Fruit fly (Drosophila melanogaster) whole organism, embryonic: ENCODE data around the gene spn-B.

Experiments used
- Bgb ChIP-seq: fragments of 200-800 bp; sonication (Bioruptor generic); IDR thresholded peaks from 2 replicates; pipeline ENCODE4 v1.3.6; 2022; ENCODE audit warnings: missing biosample characterization, missing genetic modification characterization; ENCODE audit not compliant: partially characterized antibody
- CG10147 ChIP-seq: fragments of 200-800 bp; sonication (Bioruptor generic); optimal IDR thresholded peaks from 2 replicates; lab custom pipeline; 2019; ENCODE audit warnings: missing biosample characterization, mild to moderate bottlenecking, missing genetic modification characterization, moderate library complexity
- CG11504 ChIP-seq: fragments of 200-800 bp; sonication (Bioruptor generic); optimal IDR thresholded peaks from 3 replicates; lab custom pipeline; 2019; ENCODE audit warnings: missing biosample characterization, mild to moderate bottlenecking, missing genetic modification characterization, moderate library complexity
- CG12391 ChIP-seq: fragments of 200-800 bp; sonication (Bioruptor generic); optimal IDR thresholded peaks from 3 replicates; lab custom pipeline; 2018; ENCODE audit warnings: missing biosample characterization, mild to moderate bottlenecking, missing genetic modification characterization, moderate library complexity
- CG13424 ChIP-seq: fragments of 200-800 bp; sonication (Bioruptor generic); optimal IDR thresholded peaks from 2 replicates; lab custom pipeline; 2019; ENCODE audit warnings: missing biosample characterization, mild to moderate bottlenecking, missing genetic modification characterization, moderate library complexity
- CG15011 ChIP-seq: fragments of 200-800 bp; sonication (Bioruptor generic); optimal IDR thresholded peaks from 3 replicates; lab custom pipeline; 2018; ENCODE audit warnings: missing biosample characterization, mild to moderate bottlenecking, missing genetic modification characterization
- CG16815 ChIP-seq: fragments of 200-800 bp; sonication (Bioruptor generic); optimal IDR thresholded peaks from 3 replicates; lab custom pipeline; 2017; ENCODE audit warnings: missing biosample characterization, mild to moderate bottlenecking, missing genetic modification characterization
- CG17328 ChIP-seq: fragments of 200-800 bp; sonication (Bioruptor generic); IDR thresholded peaks from 2 replicates; pipeline ENCODE4 v1.3.6; 2022; ENCODE audit warnings: missing biosample characterization, missing genetic modification characterization
- CG1792 ChIP-seq: fragments of 200-800 bp; sonication (Bioruptor generic); optimal IDR thresholded peaks from 2 replicates; lab custom pipeline; 2016; ENCODE audit warnings: missing biosample characterization, missing genetic modification characterization
- CG18011 ChIP-seq: fragments of 200-800 bp; sonication (Bioruptor generic); optimal IDR thresholded peaks from 2 replicates; lab custom pipeline; 2017; ENCODE audit warnings: missing biosample characterization, missing genetic modification characterization, mild to moderate bottlenecking, moderate library complexity, missing genotype
- CG2875 ChIP-seq: fragments of 200-800 bp; sonication (Bioruptor generic); optimal IDR thresholded peaks from 2 replicates; lab custom pipeline; 2017; ENCODE audit warnings: missing biosample characterization, mild to moderate bottlenecking, missing genetic modification characterization, missing genetic modification reagents
- CG30020 ChIP-seq: fragments of 200-800 bp; optimal IDR thresholded peaks from 2 replicates; lab custom pipeline; 2019; ENCODE audit warnings: missing biosample characterization, mild to moderate bottlenecking, missing genetic modification characterization, moderate library complexity
- CG3163 ChIP-seq: fragments of 200-800 bp; sonication (Bioruptor generic); optimal IDR thresholded peaks from 3 replicates; lab custom pipeline; 2016; ENCODE audit warnings: missing biosample characterization, missing genetic modification characterization
- CG4820 ChIP-seq: fragments of 200-800 bp; sonication (Bioruptor generic); optimal IDR thresholded peaks from 3 replicates; lab custom pipeline; 2016; ENCODE audit warnings: missing biosample characterization, missing genetic modification characterization
- CG6854 ChIP-seq: fragments of 200-800 bp; sonication (Bioruptor generic); optimal IDR thresholded peaks from 3 replicates; lab custom pipeline; 2017; ENCODE audit warnings: missing biosample characterization, mild to moderate bottlenecking, missing genetic modification characterization
- CG7556 ChIP-seq: fragments of 200-800 bp; sonication (Bioruptor generic); optimal IDR thresholded peaks from 2 replicates; lab custom pipeline; 2017; ENCODE audit warnings: missing biosample characterization, mild to moderate bottlenecking, missing genetic modification characterization
- CG7745 ChIP-seq: fragments of 200-800 bp; sonication (Bioruptor generic); optimal IDR thresholded peaks from 2 replicates; lab custom pipeline; 2018; ENCODE audit warnings: missing biosample characterization, mild to moderate bottlenecking, missing genetic modification characterization, moderate library complexity
- CG7786 ChIP-seq: fragments of 200-800 bp; sonication (Bioruptor generic); optimal IDR thresholded peaks from 2 replicates; lab custom pipeline; 2016; ENCODE audit warnings: missing biosample characterization, missing genetic modification characterization
- CG8944 ChIP-seq: fragments of 200-800 bp; sonication (Bioruptor generic); optimal IDR thresholded peaks from 3 replicates; lab custom pipeline; 2016; ENCODE audit warnings: missing biosample characterization, missing genetic modification characterization
- CG9876 ChIP-seq: fragments of 200-800 bp; sonication (Bioruptor generic); optimal IDR thresholded peaks from 2 replicates; lab custom pipeline; 2016; ENCODE audit warnings: missing biosample characterization, missing genetic modification characterization
- Deaf1 ChIP-seq: fragments of 200-800 bp; optimal IDR thresholded peaks from 3 replicates; lab custom pipeline; 2019; ENCODE audit warnings: missing biosample characterization, mild to moderate bottlenecking, missing genetic modification characterization, moderate library complexity
- Fer1 ChIP-seq: fragments of 200-800 bp; sonication (Bioruptor generic); optimal IDR thresholded peaks from 2 replicates; lab custom pipeline; 2017; ENCODE audit warnings: missing biosample characterization, mild to moderate bottlenecking, missing genetic modification characterization
- NK7.1 ChIP-seq: fragments of 200-800 bp; sonication (Bioruptor generic); optimal IDR thresholded peaks from 3 replicates; lab custom pipeline; 2016; ENCODE audit warnings: missing biosample characterization, missing genetic modification characterization
- NfI ChIP-seq: fragments of 200-800 bp; sonication (Bioruptor generic); optimal IDR thresholded peaks from 3 replicates; lab custom pipeline; 2018; ENCODE audit warnings: missing biosample characterization, mild to moderate bottlenecking, missing genetic modification characterization, moderate library complexity
- Pdp1 ChIP-seq, 2 experiments: fragments of 200-800 bp; sonication (Bioruptor generic); optimal IDR thresholded peaks; 3 replicates each; lab custom pipeline; 2016; ENCODE audit warnings: missing biosample characterization in 2 of 2, missing genetic modification characterization in 2 of 2, mild to moderate bottlenecking in 1 of 2, moderate library complexity in 1 of 2
- Sry-β ChIP-seq: fragments of 200-800 bp; sonication (Bioruptor generic); optimal IDR thresholded peaks from 2 replicates; lab custom pipeline; 2018; ENCODE audit warnings: missing biosample characterization, mild to moderate bottlenecking, missing genetic modification characterization, moderate library complexity
- Usf ChIP-seq: fragments of 200-800 bp; sonication (Bioruptor generic); optimal IDR thresholded peaks from 2 replicates; lab custom pipeline; 2017; ENCODE audit warnings: missing genotype, missing biosample characterization, missing genetic modification characterization
- ase ChIP-seq: fragments of 200-800 bp; sonication (Bioruptor generic); IDR thresholded peaks from 3 replicates; pipeline ENCODE4 v1.3.6; 2022; ENCODE audit warnings: missing biosample characterization, missing genetic modification characterization
- cas ChIP-seq: fragments of 200-800 bp; sonication (Bioruptor generic); IDR thresholded peaks from 2 replicates; pipeline ENCODE4 v1.3.6; 2022; ENCODE audit warnings: missing biosample characterization, missing genetic modification characterization
- croc ChIP-seq: fragments of 200-800 bp; sonication (Bioruptor generic); conservative IDR thresholded peaks from 3 replicates; pipeline ENCODE4 v1.3.6; 2022; ENCODE audit warnings: missing biosample characterization, missing genetic modification characterization
- cwo ChIP-seq: fragments of 200-800 bp; sonication (Bioruptor generic); optimal IDR thresholded peaks from 3 replicates; lab custom pipeline; 2017; ENCODE audit warnings: missing biosample characterization, missing genetic modification characterization, mild to moderate bottlenecking, moderate library complexity, missing genetic modification reagents
- da ChIP-seq: fragments of 200-800 bp; sonication (Bioruptor generic); optimal IDR thresholded peaks from 2 replicates; lab custom pipeline; 2016; ENCODE audit warnings: missing biosample characterization, missing genetic modification characterization
- dimm ChIP-seq: fragments of 200-800 bp; sonication (Bioruptor generic); IDR thresholded peaks from 2 replicates; pipeline ENCODE4 v1.3.6; 2022; ENCODE audit warnings: missing biosample characterization, missing genetic modification characterization
- dysf ChIP-seq: fragments of 200-800 bp; sonication (Bioruptor generic); IDR thresholded peaks from 3 replicates; pipeline ENCODE4 v1.3.6; 2022; ENCODE audit warnings: missing biosample characterization, missing genetic modification characterization
- grau ChIP-seq: fragments of 200-800 bp; optimal IDR thresholded peaks from 3 replicates; lab custom pipeline; 2019; ENCODE audit warnings: missing biosample characterization, mild to moderate bottlenecking, missing genetic modification characterization, moderate library complexity
- ham ChIP-seq: fragments of 200-800 bp; sonication (Bioruptor generic); IDR thresholded peaks from 2 replicates; pipeline ENCODE4 v1.3.6; 2022; ENCODE audit warnings: missing biosample characterization, missing genetic modification characterization
- insv ChIP-seq, 2 experiments: fragments of 200-800 bp; sonication (Bioruptor generic); optimal IDR thresholded peaks; 3 replicates each; lab custom pipeline; 2016 to 2018; ENCODE audit warnings: missing biosample characterization in 2 of 2, missing genetic modification characterization in 2 of 2
- jumu ChIP-seq: fragments of 200-800 bp; sonication (Bioruptor generic); optimal IDR thresholded peaks from 3 replicates; lab custom pipeline; 2016; ENCODE audit warnings: missing biosample characterization, missing genetic modification characterization
- lmd ChIP-seq: fragments of 200-800 bp; sonication (Bioruptor generic); IDR thresholded peaks from 2 replicates; pipeline ENCODE4 v1.3.6; 2022; ENCODE audit warnings: missing biosample characterization, missing genetic modification characterization
- nerfin-2 ChIP-seq: fragments of 200-800 bp; sonication (Bioruptor generic); IDR thresholded peaks from 2 replicates; pipeline ENCODE4 v1.3.6; 2022; ENCODE audit warnings: missing biosample characterization, missing genetic modification characterization; ENCODE audit not compliant: partially characterized antibody
- nmo ChIP-seq: fragments of 200-800 bp; sonication (Bioruptor generic); optimal IDR thresholded peaks from 2 replicates; lab custom pipeline; 2018; ENCODE audit warnings: missing biosample characterization, mild to moderate bottlenecking, missing genetic modification characterization, moderate library complexity
- oc ChIP-seq: fragments of 200-800 bp; sonication (Bioruptor generic); optimal IDR thresholded peaks from 2 replicates; lab custom pipeline; 2018; ENCODE audit warnings: missing biosample characterization, mild to moderate bottlenecking, missing genetic modification characterization, moderate library complexity
- ro ChIP-seq: fragments of 200-800 bp; sonication (Bioruptor generic); IDR thresholded peaks from 2 replicates; pipeline ENCODE4 v1.3.6; 2022; ENCODE audit warnings: missing biosample characterization, missing genetic modification characterization
- run ChIP-seq: fragments of 200-800 bp; sonication (Bioruptor generic); optimal IDR thresholded peaks from 3 replicates; lab custom pipeline; 2018; ENCODE audit warnings: missing biosample characterization, mild to moderate bottlenecking, missing genetic modification characterization
- sc ChIP-seq, 3 experiments: fragments of >200 bp in 2 of 3; fragments of 200-800 bp in 1 of 3; sonication (Bioruptor generic) in 1 of 3; optimal IDR thresholded peaks; 2 replicates in 2 of 3; 3 replicates in 1 of 3; lab custom pipeline; 2017; ENCODE audit warnings: mild to moderate bottlenecking in 1 of 3, missing biosample characterization in 1 of 3, missing genetic modification characterization in 1 of 3, missing genetic modification reagents in 1 of 3
- sd ChIP-seq: fragments of 200-800 bp; sonication (Bioruptor generic); optimal IDR thresholded peaks from 3 replicates; lab custom pipeline; 2018; ENCODE audit warnings: missing biosample characterization, mild to moderate bottlenecking, missing genetic modification characterization, moderate library complexity
- sim ChIP-seq: fragments of 200-800 bp; sonication (Bioruptor generic); IDR thresholded peaks from 2 replicates; pipeline ENCODE4 v1.3.6; 2022; ENCODE audit warnings: missing biosample characterization, missing genetic modification characterization
- sisA ChIP-seq: fragments of 200-800 bp; sonication (Bioruptor generic); IDR thresholded peaks from 2 replicates; pipeline ENCODE4 v1.3.6; 2022; ENCODE audit warnings: missing biosample characterization, missing genetic modification characterization
- tin ChIP-seq: fragments of 200-800 bp; sonication (Bioruptor generic); optimal IDR thresholded peaks from 3 replicates; lab custom pipeline; 2016; ENCODE audit warnings: missing biosample characterization, missing genetic modification characterization
- twi ChIP-seq: fragments of 200-800 bp; optimal IDR thresholded peaks from 2 replicates; lab custom pipeline; 2019; ENCODE audit warnings: missing biosample characterization, mild to moderate bottlenecking, missing genetic modification characterization, moderate library complexity

spn-B gene

dm6 chr3R:14356619-14357018, 28.8 kb downstream of the spn-B start (continued):
- TF ChIP-seq Sry-β (GFP tag; lab: Kevin White, UChicago), result no peak
- no peak for TF ChIP-seq Usf (GFP tag; lab: Kevin White, UChicago)
- no peak for TF ChIP-seq CG18011 (GFP tag; lab: Kevin White, UChicago)
- TF ChIP-seq run (tag; lab: Kevin White, UChicago), result no peak
- TF ChIP-seq CG13424 (tag; lab: Kevin White, UChicago), result peak; percentile 5
- no peak for TF ChIP-seq CG4820 (GFP tag; lab: Kevin White, UChicago)
- peak; percentile 30 for TF ChIP-seq CG12391 (tag; lab: Kevin White, UChicago)
- TF ChIP-seq CG3163 (GFP tag; lab: Kevin White, UChicago), result no peak
- peak; percentile 20 for TF ChIP-seq NfI (GFP tag; lab: Kevin White, UChicago)
- no peak for TF ChIP-seq sc (optimal IDR thresholded peaks at IDR 0.05; lab: Kevin White, UChicago)
- TF ChIP-seq sc (GFP tag; optimal IDR thresholded peaks at IDR 0.05; lab: Kevin White, UChicago), result no peak
- peak; percentile 21 for TF ChIP-seq CG7556 (GFP tag; lab: Kevin White, UChicago)
- no peak for TF ChIP-seq jumu (GFP tag; lab: Kevin White, UChicago)
- peak; percentile 56 for TF ChIP-seq sisA
- TF ChIP-seq tin (GFP tag; lab: Kevin White, UChicago), result no peak
- no peak for TF ChIP-seq CG6854 (GFP tag; lab: Kevin White, UChicago)
- peak; percentile 8 for TF ChIP-seq CG8944 (GFP tag; lab: Kevin White, UChicago)
- TF ChIP-seq CG2875 (GFP tag; lab: Kevin White, UChicago), result no peak
- no peak for TF ChIP-seq croc
- TF ChIP-seq lmd (GFP tag; lab: Robert Waterston, UW), result peak; percentile 36; the same call in 1 of the 2 replicates
- TF ChIP-seq CG15011, result no peak
- TF ChIP-seq CG1792, result no peak
- no peak for TF ChIP-seq CG10147 (GFP tag; lab: Kevin White, UChicago)
- no peak for TF ChIP-seq CG16815 (GFP tag; lab: Kevin White, UChicago)
- TF ChIP-seq sim (GFP tag; lab: Robert Waterston, UW), result no peak
- no peak for TF ChIP-seq oc
- TF ChIP-seq da (GFP tag; lab: Kevin White, UChicago), result no peak
- TF ChIP-seq cas, result no peak
- no peak for TF ChIP-seq insv (GFP tag; optimal IDR thresholded peaks at IDR 0.05; lab: Kevin White, UChicago)
- TF ChIP-seq cwo (GFP tag; lab: Kevin White, UChicago), result no peak
- TF ChIP-seq CG9876 (GFP tag; lab: Kevin White, UChicago), result no peak
- TF ChIP-seq dysf (GFP tag; lab: Robert Waterston, UW), result 0 out of 3 replicates have a peak, but pooled peaks have one; percentile 12
- TF ChIP-seq Pdp1 (GFP tag; optimal IDR thresholded peaks at IDR 0.05; lab: Kevin White, UChicago), result peak; percentile 1 to 29
- peak; percentile 49 for TF ChIP-seq CG11504 (tag; lab: Kevin White, UChicago)
- TF ChIP-seq sd, result no peak
- no peak for TF ChIP-seq CG7745 (tag; lab: Kevin White, UChicago)
- TF ChIP-seq Bgb (GFP tag; lab: Robert Waterston, UW), result no peak
- no peak for TF ChIP-seq twi (tag; lab: Kevin White, UChicago)
- TF ChIP-seq CG7786 (GFP tag; lab: Kevin White, UChicago), result no peak
- TF ChIP-seq NK7.1, result peak; percentile 29
- peak; percentile 27; the same call in 1 of the 2 replicates for TF ChIP-seq dimm (GFP tag; lab: Robert Waterston, UW)
- no peak for TF ChIP-seq ham (GFP tag; lab: Robert Waterston, UW)
- no peak for TF ChIP-seq Deaf1
- TF ChIP-seq ase, result no peak
- peak; percentile 28 for TF ChIP-seq grau (tag; lab: Kevin White, UChicago)
- TF ChIP-seq CG17328 (GFP tag; lab: Robert Waterston, UW), result peak; percentile 35; the same call in 1 of the 2 replicates
- TF ChIP-seq ro (GFP tag; lab: Robert Waterston, UW), result no peak
- TF ChIP-seq Fer1 (GFP tag; lab: Kevin White, UChicago), result peak; percentile 34
- no peak for TF ChIP-seq CG30020 (tag; lab: Kevin White, UChicago)
- TF ChIP-seq nerfin-2 (GFP tag; lab: Robert Waterston, UW), result no peak
- TF ChIP-seq nmo (GFP tag; lab: Kevin White, UChicago), result peak; percentile 14
